Worm (Caenorhabditis elegans) whole organism, L2 larva: ENCODE data around the gene K09C8.8.

ENCODE experiments used
- ZK546.5 ChIP-seq: sonication (generic microtip); optimal IDR thresholded peaks from 2 replicates; lab custom pipeline; 2017; ENCODE audit warnings: missing biosample characterization, missing genetic modification characterization
- alr-1 ChIP-seq: fragments of 150-350 bp; optimal IDR thresholded peaks from 2 replicates; lab custom pipeline; 2014; ENCODE audit warnings: missing biosample characterization, missing genetic modification characterization
- aly-2 ChIP-seq: fragments of 150-350 bp; optimal IDR thresholded peaks from 2 replicates; lab custom pipeline; 2014; ENCODE audit warnings: missing biosample characterization, missing genetic modification characterization
- ceh-16 ChIP-seq: fragments of 150-350 bp; optimal IDR thresholded peaks from 2 replicates; lab custom pipeline; 2014; ENCODE audit warnings: missing biosample characterization, missing genetic modification characterization
- mdl-1 ChIP-seq, 2 experiments: fragments of 150-350 bp in 1 of 2; sonication (generic microtip) in 1 of 2; optimal IDR thresholded peaks; 2 replicates each; lab custom pipeline; 2017; ENCODE audit warnings: missing biosample characterization in 2 of 2, missing genetic modification characterization in 2 of 2
- nhr-10 ChIP-seq: sonication (generic microtip); optimal IDR thresholded peaks from 2 replicates; lab custom pipeline; 2017; ENCODE audit warnings: missing biosample characterization, missing genetic modification characterization
- nhr-23 ChIP-seq: fragments of 150-350 bp; optimal IDR thresholded peaks from 2 replicates; lab custom pipeline; 2014; ENCODE audit warnings: missing biosample characterization, missing genetic modification reagents, missing genetic modification characterization
- unc-62 ChIP-seq: fragments of 150-350 bp; optimal IDR thresholded peaks from 2 replicates; lab custom pipeline; 2014; ENCODE audit warnings: missing biosample characterization, missing genetic modification reagents, missing genetic modification characterization
- ztf-11 ChIP-seq: sonication (generic microtip); optimal IDR thresholded peaks from 2 replicates; lab custom pipeline; 2017; ENCODE audit warnings: missing biosample characterization, missing genetic modification characterization
- ztf-4 ChIP-seq: fragments of 150-350 bp; optimal IDR thresholded peaks from 2 replicates; lab custom pipeline; 2014; ENCODE audit warnings: missing biosample characterization, missing genetic modification characterization

- TF ChIP-seq ZK546.5 (tag; lab: Kevin White, UChicago) (no peak), ztf-4 (tag; lab: Kevin White, UChicago) (no peak), nhr-10 (tag; lab: Kevin White, UChicago) (no peak), unc-62 (GFP tag; lab: Kevin White, UChicago) (no peak), mdl-1 (tag; optimal IDR thresholded peaks at IDR 0.05; lab: Kevin White, UChicago) (no peak), nhr-23 (no peak), ceh-16 (tag; lab: Kevin White, UChicago) (no peak), ztf-11 (tag; lab: Kevin White, UChicago) (no peak), alr-1 (tag; lab: Kevin White, UChicago) (no peak), aly-2 (tag; lab: Kevin White, UChicago) (no peak)
Observed at ce11 chrX:10990159-10990854, 19.6 kb downstream of the K09C8.8 start.
